Fruit fly (Drosophila melanogaster): Measurements from ENCODE around the gene CG3407.

CG3407 gene

DNA sequence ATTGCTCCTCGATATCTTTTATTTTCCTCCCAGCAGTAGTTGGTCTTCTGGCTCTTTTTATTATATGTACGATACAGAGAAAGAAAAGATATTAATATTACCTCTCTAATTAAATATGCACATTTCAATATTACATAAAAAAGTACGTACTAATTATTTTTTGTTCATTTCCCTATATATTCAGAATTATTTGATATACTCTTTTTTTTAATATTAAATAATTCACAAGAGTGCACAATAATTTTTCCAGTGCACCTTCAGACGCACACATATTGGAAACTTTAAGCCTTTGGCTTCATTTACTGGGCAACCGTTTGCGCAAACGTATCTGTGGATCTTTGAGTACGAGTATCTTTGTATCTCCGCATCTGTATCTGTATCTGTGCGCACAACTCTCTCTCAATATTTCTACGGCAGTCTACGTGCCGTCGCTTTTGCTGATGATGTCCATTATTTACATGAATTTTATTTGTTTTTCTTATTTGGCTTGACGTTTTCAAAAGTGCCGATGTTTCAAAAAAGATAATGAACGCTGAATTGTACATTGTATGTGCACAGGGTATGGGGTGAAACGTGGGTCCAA, 36.5 kb downstream of the CG3407 start (continued):
- TF ChIP-seq Dbx (GFP tag; IDR thresholded peaks at IDR 0.05) (peak; percentile 71; the same call in 2 of the 3 replicates), dm (GFP tag; optimal IDR thresholded peaks at IDR 0.05) (no peak), Pdp1 (GFP tag; optimal IDR thresholded peaks at IDR 0.05) (no peak), HHEX (GFP tag; optimal IDR thresholded peaks at IDR 0.05) (peak; percentile 79), stwl (tag; optimal IDR thresholded peaks at IDR 0.05) (peak; percentile 53), run (tag; optimal IDR thresholded peaks at IDR 0.05) (peak; percentile 79), Hmr (GFP tag; optimal IDR thresholded peaks at IDR 0.05) (peak; percentile 82), Fer1 (GFP tag; optimal IDR thresholded peaks at IDR 0.05) (peak; percentile 73), CG11093 (GFP tag; IDR thresholded peaks at IDR 0.05) (peak; percentile 73; the same call in 2 of the 3 replicates), ara (GFP tag; IDR thresholded peaks at IDR 0.05) (peak; percentile 82), odd (GFP tag; optimal IDR thresholded peaks at IDR 0.05) (peak; percentile 83), CG6689 (GFP tag; IDR thresholded peaks at IDR 0.05) (peak; percentile 89), sob (GFP tag; IDR thresholded peaks at IDR 0.05) (peak; percentile 76), CG11247 (GFP tag; IDR thresholded peaks at IDR 0.05) (peak; percentile 54; the same call in 1 of the 2 replicates), Dek (tag; optimal IDR thresholded peaks at IDR 0.05) (peak; percentile 84), ash1 (GFP tag; optimal IDR thresholded peaks at IDR 0.05) (no peak), nerfin-2 (GFP tag; IDR thresholded peaks at IDR 0.05; ENCODE audit: partially characterized antibody) (no peak), CG8359 (GFP tag; optimal IDR thresholded peaks at IDR 0.05; ENCODE audit: borderline replicate concordance) (peak; percentile 71), CG9876 (GFP tag; optimal IDR thresholded peaks at IDR 0.05) (no peak), chm (GFP tag; IDR thresholded peaks at IDR 0.05) (peak; percentile 67; the same call in 1 of the 2 replicates), slbo (GFP tag; IDR thresholded peaks at IDR 0.05) (peak; percentile 84), jumu (GFP tag; optimal IDR thresholded peaks at IDR 0.05) (no peak), seq (GFP tag; IDR thresholded peaks at IDR 0.05) (peak; percentile 72; the same call in 1 of the 2 replicates), Aef1 (GFP tag; IDR thresholded peaks at IDR 0.05) (peak; percentile 74), Nf-YC (tag; optimal IDR thresholded peaks at IDR 0.05) (peak; percentile 75), CG7271 (tag; optimal IDR thresholded peaks at IDR 0.05) (peak; percentile 82), CrebB (tag; optimal IDR thresholded peaks at IDR 0.05) (peak; percentile 64), CG14710 (tag; optimal IDR thresholded peaks at IDR 0.05) (peak; percentile 96), Rx (GFP tag; IDR thresholded peaks at IDR 0.05) (no peak; the same call in 1 of the 2 replicates), CG10267 (tag; optimal IDR thresholded peaks at IDR 0.05) (peak; percentile 89), CG2889 (GFP tag; IDR thresholded peaks at IDR 0.05) (no peak), Awh (GFP tag; IDR thresholded peaks at IDR 0.05) (peak; percentile 86), NC2β (GFP tag; optimal IDR thresholded peaks at IDR 0.05) (peak; percentile 10), gt (GFP tag; IDR thresholded peaks at IDR 0.05) (peak; percentile 16; the same call in 1 of the 2 replicates), CG8765 (GFP tag; IDR thresholded peaks at IDR 0.05) (peak; percentile 58; the same call in 1 of the 2 replicates), CG6854 (GFP tag; optimal IDR thresholded peaks at IDR 0.05) (peak; percentile 33), pan (optimal IDR thresholded peaks at IDR 0.05) (no peak), pan (GFP tag; optimal IDR thresholded peaks at IDR 0.05 in 1 of 2, IDR thresholded peaks at IDR 0.05 in 1 of 2) (peak in 1 of 2 experiments; percentile 85), sisA (GFP tag; IDR thresholded peaks at IDR 0.05) (peak; percentile 73), YL-1 (GFP tag; optimal IDR thresholded peaks at IDR 0.05) (peak; percentile 18), Tbp (GFP tag; optimal IDR thresholded peaks at IDR 0.05) (no peak), CG30431 (GFP tag; optimal IDR thresholded peaks at IDR 0.05) (peak; percentile 47), CG14441 (GFP tag; IDR thresholded peaks at IDR 0.05) (no peak; the same call in none of the 2 replicates), CG13296 (GFP tag; optimal IDR thresholded peaks at IDR 0.05) (peak; percentile 74), CG1602 (GFP tag; optimal IDR thresholded peaks at IDR 0.05) (peak; percentile 84), Trl (optimal IDR thresholded peaks at IDR 0.05) (no peak), Trl (GFP tag; optimal IDR thresholded peaks at IDR 0.05) (no peak), abd-A (tag; optimal IDR thresholded peaks at IDR 0.05) (peak; percentile 28), prd (optimal IDR thresholded peaks at IDR 0.05) (no peak), prd (GFP tag; IDR thresholded peaks at IDR 0.05) (peak; percentile 90), Sin3A (optimal IDR thresholded peaks at IDR 0.05) (no peak)

Data from whole organism, embryonic.